Fruit fly (Drosophila melanogaster) whole organism, embryonic: ENCODE data around the gene CG3513.

Source experiments
- Aef1 ChIP-seq: fragments of 200-800 bp; sonication (Bioruptor generic); IDR thresholded peaks from 3 replicates; pipeline ENCODE4 v1.3.6; 2022; ENCODE audit warnings: missing biosample characterization, missing genetic modification characterization
- CG10147 ChIP-seq: fragments of 200-800 bp; sonication (Bioruptor generic); optimal IDR thresholded peaks from 2 replicates; lab custom pipeline; 2019; ENCODE audit warnings: missing biosample characterization, mild to moderate bottlenecking, missing genetic modification characterization, moderate library complexity
- CG10274 ChIP-seq: fragments of 200-800 bp; sonication (Bioruptor generic); optimal IDR thresholded peaks from 3 replicates; lab custom pipeline; 2017; ENCODE audit warnings: missing biosample characterization, mild to moderate bottlenecking, missing genetic modification characterization
- CG10565 ChIP-seq: fragments of 200-800 bp; sonication (Bioruptor generic); optimal IDR thresholded peaks from 3 replicates; lab custom pipeline; 2016; ENCODE audit warnings: missing biosample characterization, mild to moderate bottlenecking, missing genetic modification characterization
- CG11456 ChIP-seq: fragments of 200-800 bp; sonication (Bioruptor generic); IDR thresholded peaks from 3 replicates; pipeline ENCODE4 v1.3.6; 2022; ENCODE audit warnings: missing biosample characterization, missing genetic modification characterization
- CG11695 ChIP-seq: fragments of 200-800 bp; sonication (Bioruptor generic); IDR thresholded peaks from 3 replicates; pipeline ENCODE4 v1.3.6; 2022; ENCODE audit warnings: missing biosample characterization, missing genetic modification characterization
- CG12071 ChIP-seq: fragments of 200-800 bp; sonication (Bioruptor generic); optimal IDR thresholded peaks from 3 replicates; lab custom pipeline; 2018; ENCODE audit warnings: missing biosample characterization, mild to moderate bottlenecking, missing genetic modification characterization
- CG12104 ChIP-seq: fragments of 200-800 bp; sonication (Bioruptor generic); optimal IDR thresholded peaks from 3 replicates; lab custom pipeline; 2016; ENCODE audit warnings: missing biosample characterization, missing genetic modification characterization
- CG12744 ChIP-seq: fragments of 200-800 bp; sonication (Bioruptor generic); optimal IDR thresholded peaks from 2 replicates; lab custom pipeline; 2016; ENCODE audit warnings: missing biosample characterization, missing genetic modification characterization
- CG13287 ChIP-seq: fragments of 200-800 bp; sonication (Bioruptor generic); IDR thresholded peaks from 2 replicates; pipeline ENCODE4 v1.3.6; 2022; ENCODE audit warnings: missing biosample characterization, missing genetic modification characterization; ENCODE audit not compliant: partially characterized antibody
- CG15269 ChIP-seq: fragments of 200-800 bp; sonication (Bioruptor generic); optimal IDR thresholded peaks from 2 replicates; lab custom pipeline; 2018; ENCODE audit warnings: missing biosample characterization, mild to moderate bottlenecking, missing genetic modification characterization, moderate library complexity
- CG16815 ChIP-seq: fragments of 200-800 bp; sonication (Bioruptor generic); optimal IDR thresholded peaks from 3 replicates; lab custom pipeline; 2017; ENCODE audit warnings: missing biosample characterization, mild to moderate bottlenecking, missing genetic modification characterization
- CG18476 ChIP-seq: fragments of 200-800 bp; sonication (Bioruptor generic); optimal IDR thresholded peaks from 2 replicates; lab custom pipeline; 2016; ENCODE audit warnings: missing biosample characterization, mild to moderate bottlenecking, missing genetic modification characterization
- CG2129 ChIP-seq: fragments of 200-800 bp; sonication (Bioruptor generic); IDR thresholded peaks from 2 replicates; pipeline ENCODE4 v1.3.6; 2022; ENCODE audit warnings: missing biosample characterization, missing genetic modification characterization; ENCODE audit not compliant: partially characterized antibody
- CG4424 ChIP-seq: fragments of 200-800 bp; sonication (Bioruptor generic); optimal IDR thresholded peaks from 3 replicates; lab custom pipeline; 2016; ENCODE audit warnings: missing biosample characterization, missing genetic modification characterization
- CG6683 ChIP-seq: fragments of 200-800 bp; sonication (Bioruptor generic); optimal IDR thresholded peaks from 2 replicates; lab custom pipeline; 2017; ENCODE audit warnings: missing biosample characterization, mild to moderate bottlenecking, missing genetic modification characterization, missing genetic modification reagents
- CG6813 ChIP-seq: fragments of 200-800 bp; sonication (Bioruptor generic); optimal IDR thresholded peaks from 2 replicates; lab custom pipeline; 2017; ENCODE audit warnings: missing biosample characterization, missing genetic modification characterization, mild to moderate bottlenecking, moderate library complexity, missing genetic modification reagents
- CG7987 ChIP-seq: fragments of 200-800 bp; sonication (Bioruptor generic); optimal IDR thresholded peaks from 2 replicates; lab custom pipeline; 2018; ENCODE audit warnings: missing biosample characterization, mild to moderate bottlenecking, missing genetic modification characterization, moderate library complexity
- CrebB ChIP-seq: fragments of 200-800 bp; sonication (Bioruptor generic); optimal IDR thresholded peaks from 3 replicates; lab custom pipeline; 2018; ENCODE audit warnings: missing biosample characterization, mild to moderate bottlenecking, missing genetic modification characterization
- Dek ChIP-seq: fragments of 200-800 bp; sonication (Bioruptor generic); optimal IDR thresholded peaks from 3 replicates; lab custom pipeline; 2019; ENCODE audit warnings: missing biosample characterization, mild to moderate bottlenecking, missing genetic modification characterization, moderate library complexity
- Dfd ChIP-seq, 2 experiments: fragments of >200 bp; optimal IDR thresholded peaks; 2 replicates each; lab custom pipeline; 2017; ENCODE audit warnings: missing biosample characterization in 2 of 2, missing genetic modification characterization in 2 of 2
- Hmx ChIP-seq: fragments of 200-800 bp; sonication (Bioruptor generic); optimal IDR thresholded peaks from 2 replicates; lab custom pipeline; 2016; ENCODE audit warnings: missing biosample characterization, missing genetic modification characterization
- MTF-1 ChIP-seq: fragments of 200-800 bp; sonication (Bioruptor generic); optimal IDR thresholded peaks from 2 replicates; lab custom pipeline; 2018; ENCODE audit warnings: missing biosample characterization, mild to moderate bottlenecking, missing genetic modification characterization, borderline replicate concordance
- NFAT ChIP-seq: fragments of 200-800 bp; sonication (Bioruptor generic); IDR thresholded peaks from 2 replicates; pipeline ENCODE4 v1.3.6; 2022; ENCODE audit warnings: missing biosample characterization, missing genetic modification characterization
- Nf-YC ChIP-seq: fragments of 200-800 bp; optimal IDR thresholded peaks from 3 replicates; lab custom pipeline; 2019; ENCODE audit warnings: missing biosample characterization, mild to moderate bottlenecking, missing genetic modification characterization, moderate library complexity
- Pdp1 ChIP-seq, 2 experiments: fragments of 200-800 bp; sonication (Bioruptor generic); optimal IDR thresholded peaks; 3 replicates each; lab custom pipeline; 2016; ENCODE audit warnings: missing biosample characterization in 2 of 2, missing genetic modification characterization in 2 of 2, mild to moderate bottlenecking in 1 of 2, moderate library complexity in 1 of 2
- Poxn ChIP-seq: fragments of 200-800 bp; sonication (Bioruptor generic); IDR thresholded peaks from 2 replicates; pipeline ENCODE4 v1.3.6; 2022; ENCODE audit warnings: missing biosample characterization, missing genetic modification characterization
- Six4 ChIP-seq: fragments of 200-800 bp; sonication (Bioruptor generic); optimal IDR thresholded peaks from 2 replicates; lab custom pipeline; 2016; ENCODE audit warnings: missing biosample characterization, missing genetic modification characterization
- Sry-δ ChIP-seq: fragments of 200-800 bp; sonication (Bioruptor generic); optimal IDR thresholded peaks from 2 replicates; lab custom pipeline; 2016; ENCODE audit warnings: missing biosample characterization, missing genetic modification characterization
- Ssrp ChIP-seq: fragments of 200-800 bp; sonication (Bioruptor generic); optimal IDR thresholded peaks from 2 replicates; lab custom pipeline; 2018; ENCODE audit warnings: missing biosample characterization, mild to moderate bottlenecking, missing genetic modification characterization, moderate library complexity
- bab2 ChIP-seq: fragments of 200-800 bp; sonication (Bioruptor generic); optimal IDR thresholded peaks from 2 replicates; lab custom pipeline; 2016; ENCODE audit warnings: missing biosample characterization, missing genetic modification characterization
- bsh ChIP-seq, 2 experiments: fragments of 200-800 bp; sonication (Bioruptor generic); optimal IDR thresholded peaks; 2 replicates each; lab custom pipeline; 2017 to 2018; ENCODE audit warnings: mild to moderate bottlenecking in 2 of 2, missing biosample characterization in 2 of 2, missing genetic modification characterization in 2 of 2, moderate library complexity in 1 of 2
- dm ChIP-seq: fragments of 200-800 bp; sonication (Bioruptor generic); optimal IDR thresholded peaks from 3 replicates; lab custom pipeline; 2016; ENCODE audit warnings: missing biosample characterization, missing genetic modification characterization
- gfzf ChIP-seq: fragments of 200-800 bp; sonication (Bioruptor generic); optimal IDR thresholded peaks from 2 replicates; lab custom pipeline; 2016; ENCODE audit warnings: missing biosample characterization, mild to moderate bottlenecking, missing genetic modification characterization, moderate library complexity
- grn ChIP-seq: fragments of 200-800 bp; sonication (Bioruptor generic); optimal IDR thresholded peaks from 3 replicates; lab custom pipeline; 2017; ENCODE audit warnings: missing biosample characterization, missing genetic modification characterization
- gsb ChIP-seq: fragments of 200-800 bp; sonication (Bioruptor generic); IDR thresholded peaks from 2 replicates; pipeline ENCODE4 v1.3.6; 2022; ENCODE audit warnings: missing biosample characterization, missing genetic modification characterization
- h ChIP-seq: fragments of >200 bp; optimal IDR thresholded peaks from 2 replicates; lab custom pipeline; 2017
- hb ChIP-seq: fragments of 200-800 bp; sonication (Bioruptor generic); IDR thresholded peaks from 3 replicates; pipeline ENCODE4 v1.3.6; 2022; ENCODE audit warnings: missing biosample characterization, missing genetic modification characterization; ENCODE audit not compliant: partially characterized antibody
- lola ChIP-seq, 3 experiments: fragments of >200 bp in 2 of 3; fragments of 200-800 bp in 1 of 3; sonication (Bioruptor generic) in 1 of 3; optimal IDR thresholded peaks; 2 replicates each; lab custom pipeline; 2017 to 2019; ENCODE audit warnings: missing biosample characterization in 3 of 3, missing genetic modification characterization in 3 of 3, mild to moderate bottlenecking in 1 of 3, moderate library complexity in 1 of 3
- maf-S ChIP-seq: fragments of 200-800 bp; sonication (Bioruptor generic); optimal IDR thresholded peaks from 2 replicates; lab custom pipeline; 2016; ENCODE audit warnings: missing biosample characterization, missing genetic modification characterization
- mam ChIP-seq: fragments of 200-800 bp; sonication (Bioruptor generic); optimal IDR thresholded peaks from 3 replicates; lab custom pipeline; 2016; ENCODE audit warnings: missing biosample characterization, missing genetic modification characterization
- org-1 ChIP-seq: fragments of 200-800 bp; sonication (Bioruptor generic); optimal IDR thresholded peaks from 2 replicates; lab custom pipeline; 2017; ENCODE audit warnings: missing biosample characterization, missing genetic modification characterization
- p53 ChIP-seq: fragments of 200-800 bp; sonication (Bioruptor generic); optimal IDR thresholded peaks from 2 replicates; lab custom pipeline; 2016; ENCODE audit warnings: missing biosample characterization, missing genetic modification characterization
- pb ChIP-seq: fragments of 200-800 bp; sonication (Bioruptor generic); optimal IDR thresholded peaks from 3 replicates; lab custom pipeline; 2016; ENCODE audit warnings: missing biosample characterization, missing genetic modification characterization
- pros ChIP-seq: fragments of 200-800 bp; sonication (Bioruptor generic); optimal IDR thresholded peaks from 3 replicates; lab custom pipeline; 2019; ENCODE audit warnings: missing biosample characterization, mild to moderate bottlenecking, missing genetic modification characterization, moderate library complexity
- sisA ChIP-seq: fragments of 200-800 bp; sonication (Bioruptor generic); IDR thresholded peaks from 2 replicates; pipeline ENCODE4 v1.3.6; 2022; ENCODE audit warnings: missing biosample characterization, missing genetic modification characterization
- so ChIP-seq: fragments of 200-800 bp; sonication (Bioruptor generic); IDR thresholded peaks from 3 replicates; pipeline ENCODE4 v1.3.6; 2022; ENCODE audit warnings: missing biosample characterization, missing genetic modification characterization
- sr ChIP-seq: fragments of 200-800 bp; sonication (Bioruptor generic); IDR thresholded peaks from 3 replicates; pipeline ENCODE4 v1.3.6; 2022; ENCODE audit warnings: missing biosample characterization, missing genetic modification characterization
- tio ChIP-seq: fragments of 200-800 bp; sonication (Bioruptor generic); optimal IDR thresholded peaks from 2 replicates; lab custom pipeline; 2017; ENCODE audit warnings: missing biosample characterization, missing genetic modification characterization, inconsistent platforms
- tna ChIP-seq: fragments of 200-800 bp; sonication (Bioruptor generic); IDR thresholded peaks from 2 replicates; pipeline ENCODE4 v1.3.6; 2022; ENCODE audit warnings: missing biosample characterization, missing genetic modification characterization; ENCODE audit not compliant: partially characterized antibody
- trem ChIP-seq: fragments of 200-800 bp; optimal IDR thresholded peaks from 3 replicates; lab custom pipeline; 2019; ENCODE audit warnings: missing biosample characterization, mild to moderate bottlenecking, missing genetic modification characterization, moderate library complexity

CG3513 gene

DNA sequence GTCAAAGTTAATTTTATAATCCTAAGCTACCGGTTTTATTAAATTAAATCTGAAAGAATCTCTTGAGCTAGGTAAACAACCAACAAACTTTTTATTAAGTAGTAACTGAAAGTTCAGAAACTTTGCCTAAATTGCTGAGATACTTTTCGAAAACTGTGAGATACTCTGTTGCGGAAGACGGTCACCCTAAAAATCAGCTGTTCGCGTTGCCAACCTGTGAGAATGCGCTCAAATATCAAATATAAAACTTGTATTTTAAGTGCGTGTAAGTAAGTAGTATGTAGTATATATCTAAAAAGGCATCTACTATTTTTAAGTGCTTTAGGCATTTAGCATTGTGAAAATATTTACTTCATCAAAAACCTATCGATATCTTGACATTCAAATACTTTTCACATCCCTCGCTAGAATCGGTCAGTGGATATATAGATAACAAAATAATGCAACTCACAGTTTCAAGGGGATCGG is 20.0 kb upstream of the CG3513 start, which contains the start of the genes CG31955 and CG2818 (continued):
- TF ChIP-seq sisA (GFP tag; lab: Robert Waterston, UW) (no peak), Sry-δ (GFP tag; lab: Kevin White, UChicago) (peak; percentile 86), CG11695 (GFP tag; lab: Robert Waterston, UW) (no peak), Six4 (no peak), CG10565 (GFP tag; lab: Kevin White, UChicago) (no peak), CG16815 (GFP tag; lab: Kevin White, UChicago) (no peak), h (lab: Kevin White, UChicago) (no peak), Pdp1 (GFP tag; optimal IDR thresholded peaks at IDR 0.05; lab: Kevin White, UChicago) (no peak), CG12744 (GFP tag; lab: Kevin White, UChicago) (no peak), dm (GFP tag; lab: Kevin White, UChicago) (peak; percentile 57), org-1 (GFP tag; lab: Kevin White, UChicago) (no peak), Hmx (GFP tag; lab: Kevin White, UChicago) (no peak), CG6683 (no peak), CG13287 (GFP tag; lab: Robert Waterston, UW) (peak; percentile 84), Dfd (GFP tag; optimal IDR thresholded peaks at IDR 0.05; lab: Kevin White, UChicago) (no peak), gfzf (GFP tag; lab: Kevin White, UChicago) (peak; percentile 52), maf-S (GFP tag; lab: Kevin White, UChicago) (no peak), grn (GFP tag; lab: Kevin White, UChicago) (no peak), CG2129 (peak; percentile 63; the same call in 1 of the 2 replicates), sr (no peak), Poxn (GFP tag; lab: Robert Waterston, UW) (no peak), tna (GFP tag; lab: Robert Waterston, UW) (no peak), NFAT (GFP tag; lab: Robert Waterston, UW) (no peak), mam (GFP tag; lab: Kevin White, UChicago) (no peak), CG10147 (GFP tag; lab: Kevin White, UChicago) (no peak), so (GFP tag; lab: Robert Waterston, UW) (no peak), Nf-YC (no peak), Ssrp (tag; lab: Kevin White, UChicago) (no peak), CG15269 (peak; percentile 9), p53 (GFP tag; lab: Kevin White, UChicago) (no peak), CrebB (tag; lab: Kevin White, UChicago) (no peak), pros (GFP tag; lab: Kevin White, UChicago) (no peak), Dek (tag; lab: Kevin White, UChicago) (no peak), bab2 (no peak), lola (GFP tag; optimal IDR thresholded peaks at IDR 0.05; lab: Kevin White, UChicago) (no peak), trem (tag; lab: Kevin White, UChicago) (peak; percentile 28), CG4424 (GFP tag; lab: Kevin White, UChicago) (no peak), CG18476 (GFP tag; lab: Kevin White, UChicago) (no peak), CG6813 (GFP tag; lab: Kevin White, UChicago) (no peak), Aef1 (GFP tag; lab: Robert Waterston, UW) (no peak), CG11456 (GFP tag; lab: Robert Waterston, UW) (no peak), CG12071 (GFP tag; lab: Kevin White, UChicago) (no peak), CG10274 (GFP tag; lab: Kevin White, UChicago) (no peak), gsb (GFP tag; lab: Robert Waterston, UW) (no peak), hb (GFP tag; lab: Robert Waterston, UW) (no peak), CG7987 (GFP tag; lab: Kevin White, UChicago) (no peak), MTF-1 (no peak), bsh (GFP tag; optimal IDR thresholded peaks at IDR 0.05; lab: Kevin White, UChicago) (peak in 1 of 2 experiments; percentile 19), pb (no peak), CG12104 (GFP tag; lab: Kevin White, UChicago) (no peak), tio (GFP tag; lab: Kevin White, UChicago) (no peak)
